Fruit fly (Drosophila melanogaster) whole organism, embryonic: ENCODE results near the gene dec.

ENCODE experiments used
- Antp ChIP-seq: fragments of 200-800 bp; sonication (Bioruptor generic); optimal IDR thresholded peaks from 3 replicates; lab custom pipeline; 2016; ENCODE audit warnings: missing biosample characterization, missing genetic modification characterization
- CG11696 ChIP-seq: fragments of 200-800 bp; sonication (Bioruptor generic); IDR thresholded peaks from 2 replicates; pipeline ENCODE4 v1.3.6; 2022; ENCODE audit warnings: missing biosample characterization, missing genetic modification characterization
- CG12155 ChIP-seq: fragments of 200-800 bp; sonication (Bioruptor generic); optimal IDR thresholded peaks from 3 replicates; lab custom pipeline; 2016; ENCODE audit warnings: missing biosample characterization, missing genetic modification characterization
- CG13287 ChIP-seq: fragments of 200-800 bp; sonication (Bioruptor generic); IDR thresholded peaks from 2 replicates; pipeline ENCODE4 v1.3.6; 2022; ENCODE audit warnings: missing biosample characterization, missing genetic modification characterization; ENCODE audit not compliant: partially characterized antibody
- CG13624 ChIP-seq: fragments of 200-800 bp; sonication (Bioruptor generic); optimal IDR thresholded peaks from 2 replicates; lab custom pipeline; 2016; ENCODE audit warnings: missing biosample characterization, missing genetic modification characterization
- CG15011 ChIP-seq: fragments of 200-800 bp; sonication (Bioruptor generic); optimal IDR thresholded peaks from 3 replicates; lab custom pipeline; 2018; ENCODE audit warnings: missing biosample characterization, mild to moderate bottlenecking, missing genetic modification characterization
- CG16813 ChIP-seq: fragments of 200-800 bp; sonication (Bioruptor generic); IDR thresholded peaks from 3 replicates; pipeline ENCODE4 v1.3.6; 2022; ENCODE audit warnings: missing biosample characterization, missing genetic modification characterization; ENCODE audit not compliant: partially characterized antibody
- CG2678 ChIP-seq: fragments of 200-800 bp; sonication (Bioruptor generic); optimal IDR thresholded peaks from 3 replicates; lab custom pipeline; 2019; ENCODE audit warnings: missing biosample characterization, mild to moderate bottlenecking, missing genetic modification characterization, moderate library complexity
- CG3281 ChIP-seq: fragments of 200-800 bp; sonication (Bioruptor generic); optimal IDR thresholded peaks from 3 replicates; lab custom pipeline; 2017; ENCODE audit warnings: missing biosample characterization, mild to moderate bottlenecking, missing genetic modification characterization
- CG3407 ChIP-seq: fragments of 200-800 bp; sonication (Bioruptor generic); optimal IDR thresholded peaks from 2 replicates; lab custom pipeline; 2018; ENCODE audit warnings: missing biosample characterization, mild to moderate bottlenecking, missing genetic modification characterization
- CG34376 ChIP-seq: fragments of 200-800 bp; sonication (Bioruptor generic); optimal IDR thresholded peaks from 2 replicates; lab custom pipeline; 2018; ENCODE audit warnings: missing biosample characterization, mild to moderate bottlenecking, missing genetic modification characterization
- CG4282 ChIP-seq: fragments of 200-800 bp; sonication (Bioruptor generic); optimal IDR thresholded peaks from 2 replicates; lab custom pipeline; 2016; ENCODE audit warnings: missing biosample characterization, missing genetic modification characterization
- CG4360 ChIP-seq: fragments of 200-800 bp; sonication (Bioruptor generic); IDR thresholded peaks from 2 replicates; pipeline ENCODE4 v1.3.6; 2022; ENCODE audit warnings: missing biosample characterization, missing genetic modification characterization
- CG4820 ChIP-seq: fragments of 200-800 bp; sonication (Bioruptor generic); optimal IDR thresholded peaks from 3 replicates; lab custom pipeline; 2016; ENCODE audit warnings: missing biosample characterization, missing genetic modification characterization
- CG6272 ChIP-seq: fragments of 200-800 bp; sonication (Bioruptor generic); IDR thresholded peaks from 2 replicates; pipeline ENCODE4 v1.3.6; 2022; ENCODE audit warnings: missing biosample characterization, missing genetic modification characterization
- CG7271 ChIP-seq: fragments of 200-800 bp; sonication (Bioruptor generic); optimal IDR thresholded peaks from 2 replicates; lab custom pipeline; 2018; ENCODE audit warnings: missing biosample characterization, mild to moderate bottlenecking, missing genetic modification characterization, moderate library complexity
- CG7839 ChIP-seq: fragments of 200-800 bp; sonication (Bioruptor generic); optimal IDR thresholded peaks from 3 replicates; lab custom pipeline; 2018; ENCODE audit warnings: missing biosample characterization, mild to moderate bottlenecking, missing genetic modification characterization, moderate library complexity
- CG9437 ChIP-seq: fragments of 200-800 bp; sonication (Bioruptor generic); optimal IDR thresholded peaks from 2 replicates; lab custom pipeline; 2018; ENCODE audit warnings: missing biosample characterization, mild to moderate bottlenecking, missing genetic modification characterization
- D19A ChIP-seq: fragments of 200-800 bp; optimal IDR thresholded peaks from 3 replicates; lab custom pipeline; 2019; ENCODE audit warnings: missing biosample characterization, mild to moderate bottlenecking, missing genetic modification characterization, moderate library complexity
- Hmr ChIP-seq: fragments of 200-800 bp; sonication (Bioruptor generic); optimal IDR thresholded peaks from 3 replicates; lab custom pipeline; 2017; ENCODE audit warnings: mild to moderate bottlenecking, missing biosample characterization, missing genetic modification reagents, missing genetic modification characterization
- Lpt ChIP-seq: fragments of >200 bp; optimal IDR thresholded peaks from 2 replicates; lab custom pipeline; 2018; ENCODE audit warnings: missing biosample characterization, missing genetic modification characterization
- Med ChIP-seq: fragments of 200-800 bp; sonication (Bioruptor generic); peaks from one replicate; lab custom pipeline; 2016; ENCODE audit warnings: missing biosample characterization, missing genetic modification characterization, mild to moderate bottlenecking, inconsistent platforms, moderate library complexity
- Meics ChIP-seq: fragments of 200-800 bp; sonication (Bioruptor generic); optimal IDR thresholded peaks from 2 replicates; lab custom pipeline; 2017; ENCODE audit warnings: missing biosample characterization, mild to moderate bottlenecking, missing genetic modification characterization
- Mrtf ChIP-seq: fragments of 200-800 bp; sonication (Bioruptor generic); IDR thresholded peaks from 3 replicates; pipeline ENCODE4 v1.3.6; 2022; ENCODE audit warnings: missing biosample characterization, missing genetic modification characterization
- NFAT ChIP-seq: fragments of 200-800 bp; sonication (Bioruptor generic); IDR thresholded peaks from 2 replicates; pipeline ENCODE4 v1.3.6; 2022; ENCODE audit warnings: missing biosample characterization, missing genetic modification characterization
- Nf-YA ChIP-seq: fragments of 200-800 bp; sonication (Bioruptor generic); IDR thresholded peaks from 2 replicates; pipeline ENCODE4 v1.3.6; 2022; ENCODE audit warnings: missing biosample characterization, missing genetic modification characterization
- Pdp1 ChIP-seq, 2 experiments: fragments of 200-800 bp; sonication (Bioruptor generic); optimal IDR thresholded peaks; 3 replicates each; lab custom pipeline; 2016; ENCODE audit warnings: missing biosample characterization in 2 of 2, missing genetic modification characterization in 2 of 2, mild to moderate bottlenecking in 1 of 2, moderate library complexity in 1 of 2
- Rx ChIP-seq: fragments of 200-800 bp; sonication (Bioruptor generic); IDR thresholded peaks from 2 replicates; pipeline ENCODE4 v1.3.6; 2022; ENCODE audit warnings: missing biosample characterization, missing genetic modification characterization
- Taf1 ChIP-seq: fragments of 200-800 bp; sonication (Bioruptor generic); IDR thresholded peaks from 2 replicates; pipeline ENCODE4 v1.3.6; 2022; ENCODE audit warnings: missing biosample characterization, missing genetic modification characterization
- az2 ChIP-seq: fragments of 200-800 bp; sonication (Bioruptor generic); optimal IDR thresholded peaks from 3 replicates; lab custom pipeline; 2016; ENCODE audit warnings: missing biosample characterization, missing genetic modification characterization
- chif ChIP-seq, 2 experiments: fragments of 200-800 bp; sonication (Bioruptor generic); optimal IDR thresholded peaks; 3 replicates each; lab custom pipeline; 2016; ENCODE audit warnings: missing biosample characterization in 2 of 2, missing genetic modification characterization in 2 of 2
- dpn ChIP-seq, 2 experiments: fragments of 200-800 bp; sonication (Bioruptor generic); optimal IDR thresholded peaks; 3 replicates each; lab custom pipeline; 2016; ENCODE audit warnings: missing biosample characterization in 2 of 2, missing genetic modification characterization in 2 of 2
- eve ChIP-seq, 2 experiments: fragments of >200 bp; optimal IDR thresholded peaks; 2 replicates each; lab custom pipeline; 2017; ENCODE audit warnings: missing biosample characterization in 2 of 2, missing genetic modification characterization in 2 of 2
- fd102C ChIP-seq: fragments of 200-800 bp; sonication (Bioruptor generic); optimal IDR thresholded peaks from 2 replicates; lab custom pipeline; 2018; ENCODE audit warnings: missing biosample characterization, mild to moderate bottlenecking, missing genetic modification characterization, moderate library complexity
- hbn ChIP-seq: fragments of 200-800 bp; sonication (Bioruptor generic); IDR thresholded peaks from 2 replicates; pipeline ENCODE4 v1.3.6; 2022; ENCODE audit warnings: missing biosample characterization, missing genetic modification characterization; ENCODE audit not compliant: partially characterized antibody
- her ChIP-seq: fragments of 200-800 bp; sonication (Bioruptor generic); optimal IDR thresholded peaks from 2 replicates; lab custom pipeline; 2016; ENCODE audit warnings: missing biosample characterization, missing genetic modification characterization
- klu ChIP-seq: fragments of 200-800 bp; sonication (Bioruptor generic); IDR thresholded peaks from 2 replicates; pipeline ENCODE4 v1.3.6; 2022; ENCODE audit warnings: missing biosample characterization, missing genetic modification characterization
- luna ChIP-seq: fragments of 200-800 bp; sonication (Bioruptor generic); optimal IDR thresholded peaks from 2 replicates; lab custom pipeline; 2016; ENCODE audit warnings: missing biosample characterization, missing genetic modification characterization
- nmo ChIP-seq: fragments of 200-800 bp; sonication (Bioruptor generic); optimal IDR thresholded peaks from 2 replicates; lab custom pipeline; 2018; ENCODE audit warnings: missing biosample characterization, mild to moderate bottlenecking, missing genetic modification characterization, moderate library complexity
- otp ChIP-seq: fragments of 200-800 bp; sonication (Bioruptor generic); IDR thresholded peaks from 3 replicates; pipeline ENCODE4, ENCODE4 v1.3.6; 2022; ENCODE audit warnings: missing biosample characterization, missing genetic modification characterization
- row ChIP-seq: fragments of 200-800 bp; sonication (Bioruptor generic); IDR thresholded peaks from 3 replicates; pipeline ENCODE4 v1.3.6; 2022; ENCODE audit warnings: missing biosample characterization, missing genetic modification characterization
- salm ChIP-seq: fragments of 200-800 bp; sonication (Bioruptor generic); optimal IDR thresholded peaks from 2 replicates; lab custom pipeline; 2018; ENCODE audit warnings: missing biosample characterization, mild to moderate bottlenecking, missing genetic modification characterization
- sd ChIP-seq: fragments of 200-800 bp; sonication (Bioruptor generic); optimal IDR thresholded peaks from 3 replicates; lab custom pipeline; 2018; ENCODE audit warnings: missing biosample characterization, mild to moderate bottlenecking, missing genetic modification characterization, moderate library complexity
- shn ChIP-seq: fragments of 200-800 bp; sonication (Bioruptor generic); optimal IDR thresholded peaks from 3 replicates; lab custom pipeline; 2016; ENCODE audit warnings: missing biosample characterization, missing genetic modification characterization
- stc ChIP-seq: fragments of 200-800 bp; sonication (Bioruptor generic); IDR thresholded peaks from 2 replicates; pipeline ENCODE4 v1.3.6; 2022; ENCODE audit warnings: missing biosample characterization, missing genetic modification characterization
- tll ChIP-seq, 2 experiments: fragments of 200-800 bp in 1 of 2; fragments of >200 bp in 1 of 2; sonication (Bioruptor generic) in 1 of 2; optimal IDR thresholded peaks; 2 replicates each; lab custom pipeline; 2017 to 2019; ENCODE audit warnings: missing biosample characterization in 2 of 2, missing genetic modification characterization in 2 of 2, mild to moderate bottlenecking in 1 of 2, moderate library complexity in 1 of 2
- tna ChIP-seq: fragments of 200-800 bp; sonication (Bioruptor generic); IDR thresholded peaks from 2 replicates; pipeline ENCODE4 v1.3.6; 2022; ENCODE audit warnings: missing biosample characterization, missing genetic modification characterization; ENCODE audit not compliant: partially characterized antibody
- unpg ChIP-seq: fragments of 200-800 bp; sonication (Bioruptor generic); optimal IDR thresholded peaks from 3 replicates; lab custom pipeline; 2018; ENCODE audit warnings: missing biosample characterization, mild to moderate bottlenecking, missing genetic modification characterization, moderate library complexity

Gene dec

DNA sequence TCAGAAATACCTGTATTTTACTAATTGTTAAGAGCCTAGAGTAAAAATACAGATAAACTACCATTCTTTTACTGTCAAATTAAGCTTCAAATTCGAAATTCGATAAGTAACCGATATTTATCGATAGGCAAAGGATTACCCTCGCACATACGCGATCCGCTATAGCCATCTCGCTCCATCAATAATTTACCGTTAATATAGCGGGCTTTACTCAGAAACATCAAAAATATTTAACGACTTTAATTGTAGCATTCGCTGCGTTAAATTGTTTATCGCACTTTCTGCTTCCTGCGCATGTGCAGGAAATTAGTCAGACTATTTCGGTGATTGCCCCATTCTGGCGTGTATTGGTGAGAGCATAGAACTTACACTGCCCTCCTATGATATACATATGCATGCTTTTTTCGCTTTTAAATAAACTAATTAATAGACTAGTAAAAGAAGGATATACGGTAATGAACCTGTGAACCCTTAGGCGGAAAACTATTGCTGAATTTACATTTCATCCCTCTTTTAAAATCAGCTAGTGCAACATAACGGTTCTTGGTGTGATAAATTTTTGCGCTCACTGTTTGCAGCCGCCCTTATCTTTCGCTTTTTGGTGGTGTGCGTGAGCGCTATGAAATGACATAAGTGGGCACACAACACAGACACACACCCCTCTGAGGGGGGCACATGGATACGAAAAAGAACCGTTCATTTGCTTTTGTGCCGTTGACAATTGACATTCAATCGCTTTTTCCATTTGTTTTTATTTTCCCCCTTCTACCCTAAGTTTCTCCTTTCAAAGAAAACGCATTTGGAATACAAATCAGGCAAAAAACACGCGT, 35.4 kb upstream of the dec start, which contains the start of the genes dpr14 and spidey (continued):
- TF ChIP-seq CG4282 (peak; percentile 73), chif (GFP tag; optimal IDR thresholded peaks at IDR 0.05; lab: Kevin White, UChicago) (peak; percentile 80 to 87), klu (peak; percentile 77), Med (GFP tag; lab: Kevin White, UChicago) (peak; percentile 98), tna (GFP tag; lab: Robert Waterston, UW) (no peak), CG7271 (no peak), CG13624 (GFP tag; lab: Kevin White, UChicago) (peak; percentile 88), eve (GFP tag; optimal IDR thresholded peaks at IDR 0.05; lab: Kevin White, UChicago) (no peak), az2 (GFP tag; lab: Kevin White, UChicago) (peak; percentile 86), CG9437 (GFP tag; lab: Kevin White, UChicago) (peak; percentile 76), Rx (peak; percentile 81), hbn (GFP tag; lab: Robert Waterston, UW) (no peak), CG12155 (GFP tag; lab: Kevin White, UChicago) (peak; percentile 84), Antp (peak; percentile 82), CG15011 (GFP tag; lab: Kevin White, UChicago) (peak; percentile 87), Lpt (no peak), luna (GFP tag; lab: Kevin White, UChicago) (peak; percentile 56), dpn (GFP tag; optimal IDR thresholded peaks at IDR 0.05; lab: Kevin White, UChicago) (peak; percentile 87 to 92), CG7839 (peak; percentile 94), CG34376 (GFP tag; lab: Kevin White, UChicago) (peak; percentile 95), row (GFP tag; lab: Robert Waterston, UW) (peak; percentile 98), CG4820 (GFP tag; lab: Kevin White, UChicago) (peak; percentile 81), Hmr (GFP tag; lab: Kevin White, UChicago) (peak; percentile 95), CG6272 (GFP tag; lab: Robert Waterston, UW) (peak; percentile 79), Meics (GFP tag; lab: Kevin White, UChicago) (peak; percentile 94), CG11696 (GFP tag; lab: Robert Waterston, UW) (peak; percentile 80), salm (tag; lab: Kevin White, UChicago) (peak; percentile 80), CG16813 (GFP tag; lab: Robert Waterston, UW) (peak; percentile 51; the same call in 1 of the 3 replicates), sd (tag; lab: Kevin White, UChicago) (peak; percentile 80), unpg (GFP tag; lab: Kevin White, UChicago) (peak; percentile 92), NFAT (GFP tag; lab: Robert Waterston, UW) (peak; percentile 83), shn (GFP tag; lab: Kevin White, UChicago) (peak; percentile 85), Taf1 (GFP tag; lab: Robert Waterston, UW) (peak; percentile 89), Mrtf (peak; percentile 86), tll (GFP tag; optimal IDR thresholded peaks at IDR 0.05; lab: Kevin White, UChicago) (no peak), CG3407 (GFP tag; lab: Kevin White, UChicago) (peak; percentile 74), D19A (tag; lab: Kevin White, UChicago) (peak; percentile 89), her (peak; percentile 85), CG4360 (GFP tag; lab: Robert Waterston, UW) (peak; percentile 42), nmo (peak; percentile 93), CG2678 (tag; lab: Kevin White, UChicago) (peak; percentile 96), Nf-YA (GFP tag; lab: Robert Waterston, UW) (peak; percentile 69; the same call in 1 of the 2 replicates), fd102C (peak; percentile 37), CG13287 (GFP tag; lab: Robert Waterston, UW) (0 out of 2 replicates have a peak, but pooled peaks have one; percentile 32), Pdp1 (GFP tag; optimal IDR thresholded peaks at IDR 0.05; lab: Kevin White, UChicago) (peak; percentile 88 to 98), otp (GFP tag; lab: Robert Waterston, UW) (peak; percentile 48; the same call in 1 of the 3 replicates), CG3281 (GFP tag; lab: Kevin White, UChicago) (peak; percentile 92), stc (peak; percentile 86)
